Fruit fly (Drosophila melanogaster) whole organism, embryonic: ENCODE data around the gene CG6126.

ENCODE experiments used
- Blimp-1 ChIP-seq: fragments of 200-800 bp; sonication (Bioruptor generic); optimal IDR thresholded peaks from 3 replicates; lab custom pipeline; 2018; ENCODE audit warnings: missing biosample characterization, missing genetic modification characterization, mild to moderate bottlenecking, moderate library complexity, missing genetic modification reagents
- CG10274 ChIP-seq: fragments of 200-800 bp; sonication (Bioruptor generic); optimal IDR thresholded peaks from 3 replicates; lab custom pipeline; 2017; ENCODE audit warnings: missing biosample characterization, mild to moderate bottlenecking, missing genetic modification characterization
- CG10979 ChIP-seq: fragments of 200-800 bp; sonication (Bioruptor generic); optimal IDR thresholded peaks from 2 replicates; lab custom pipeline; 2018; ENCODE audit warnings: missing biosample characterization, mild to moderate bottlenecking, missing genetic modification characterization, moderate library complexity
- CG11398 ChIP-seq: fragments of 200-800 bp; sonication (Bioruptor generic); optimal IDR thresholded peaks from 2 replicates; lab custom pipeline; 2016; ENCODE audit warnings: missing biosample characterization, missing genetic modification characterization
- CG11696 ChIP-seq: fragments of 200-800 bp; sonication (Bioruptor generic); IDR thresholded peaks from 2 replicates; pipeline ENCODE4 v1.3.6; 2022; ENCODE audit warnings: missing biosample characterization, missing genetic modification characterization
- CG12071 ChIP-seq: fragments of 200-800 bp; sonication (Bioruptor generic); optimal IDR thresholded peaks from 3 replicates; lab custom pipeline; 2018; ENCODE audit warnings: missing biosample characterization, mild to moderate bottlenecking, missing genetic modification characterization
- CG14860 ChIP-seq: fragments of 200-800 bp; sonication (Bioruptor generic); IDR thresholded peaks from 3 replicates; pipeline ENCODE4 v1.3.6; 2022; ENCODE audit warnings: missing biosample characterization, missing genetic modification characterization; ENCODE audit not compliant: partially characterized antibody
- CG14965 ChIP-seq: fragments of 200-800 bp; sonication (Bioruptor generic); optimal IDR thresholded peaks from 2 replicates; lab custom pipeline; 2016; ENCODE audit warnings: missing biosample characterization, missing genetic modification characterization, borderline replicate concordance
- CG15514 ChIP-seq: fragments of 200-800 bp; sonication (Bioruptor generic); optimal IDR thresholded peaks from 3 replicates; lab custom pipeline; 2017; ENCODE audit warnings: missing biosample characterization, missing genetic modification characterization, mild to moderate bottlenecking, moderate library complexity, missing genetic modification reagents
- CG16815 ChIP-seq: fragments of 200-800 bp; sonication (Bioruptor generic); optimal IDR thresholded peaks from 3 replicates; lab custom pipeline; 2017; ENCODE audit warnings: missing biosample characterization, mild to moderate bottlenecking, missing genetic modification characterization
- CG17186 ChIP-seq: fragments of 200-800 bp; sonication (Bioruptor generic); optimal IDR thresholded peaks from 3 replicates; lab custom pipeline; 2017; ENCODE audit warnings: missing biosample characterization, missing genetic modification reagents, missing genetic modification characterization
- CG17802 ChIP-seq: fragments of 200-800 bp; sonication (Bioruptor generic); optimal IDR thresholded peaks from 2 replicates; lab custom pipeline; 2018; ENCODE audit warnings: missing biosample characterization, mild to moderate bottlenecking, missing genetic modification characterization, moderate library complexity
- CG17912 ChIP-seq: fragments of 200-800 bp; sonication (Bioruptor generic); optimal IDR thresholded peaks from 2 replicates; lab custom pipeline; 2018; ENCODE audit warnings: missing biosample characterization, mild to moderate bottlenecking, missing genetic modification characterization
- CG1832 ChIP-seq: fragments of 200-800 bp; sonication (Bioruptor generic); optimal IDR thresholded peaks from 2 replicates; lab custom pipeline; 2017; ENCODE audit warnings: missing biosample characterization, mild to moderate bottlenecking, missing genetic modification characterization, inconsistent platforms
- CG18619 ChIP-seq: fragments of 200-800 bp; sonication (Bioruptor generic); optimal IDR thresholded peaks from 3 replicates; lab custom pipeline; 2017; ENCODE audit warnings: missing biosample characterization, mild to moderate bottlenecking, missing genetic modification characterization
- CG30403 ChIP-seq: fragments of 200-800 bp; sonication (Bioruptor generic); optimal IDR thresholded peaks from 3 replicates; lab custom pipeline; 2016; ENCODE audit warnings: missing biosample characterization, missing genetic modification characterization
- CG32772 ChIP-seq: fragments of 200-800 bp; sonication (Bioruptor generic); IDR thresholded peaks from 2 replicates; pipeline ENCODE4 v1.3.6; 2022; ENCODE audit warnings: missing biosample characterization, missing genetic modification characterization
- CG6791 ChIP-seq: fragments of 200-800 bp; sonication (Bioruptor generic); IDR thresholded peaks from 3 replicates; pipeline ENCODE4 v1.3.6; 2022; ENCODE audit warnings: missing biosample characterization, missing genetic modification characterization; ENCODE audit not compliant: partially characterized antibody
- CG7963 ChIP-seq: fragments of 200-800 bp; sonication (Bioruptor generic); IDR thresholded peaks from 3 replicates; pipeline ENCODE4 v1.3.6; 2022; ENCODE audit warnings: missing biosample characterization, missing genetic modification characterization; ENCODE audit not compliant: partially characterized antibody
- CG8765 ChIP-seq: fragments of 200-800 bp; sonication (Bioruptor generic); IDR thresholded peaks from 2 replicates; pipeline ENCODE4 v1.3.6; 2022; ENCODE audit warnings: missing biosample characterization, missing genetic modification characterization
- CG9215 ChIP-seq: fragments of 200-800 bp; sonication (Bioruptor generic); IDR thresholded peaks from 2 replicates; pipeline ENCODE4 v1.3.6; 2022; ENCODE audit warnings: missing biosample characterization, missing genetic modification characterization
- Dp ChIP-seq: fragments of 200-800 bp; sonication (Bioruptor generic); optimal IDR thresholded peaks from 2 replicates; lab custom pipeline; 2018; ENCODE audit warnings: missing biosample characterization, mild to moderate bottlenecking, missing genetic modification characterization, moderate library complexity
- H2.0 ChIP-seq: fragments of 200-800 bp; sonication (Bioruptor generic); IDR thresholded peaks from 2 replicates; pipeline ENCODE4 v1.3.6; 2022; ENCODE audit warnings: missing biosample characterization, missing genetic modification characterization
- HLH54F ChIP-seq: fragments of 200-800 bp; sonication (Bioruptor generic); optimal IDR thresholded peaks from 3 replicates; lab custom pipeline; 2016; ENCODE audit warnings: missing biosample characterization, missing genetic modification characterization
- HmgD ChIP-seq: fragments of 200-800 bp; sonication (Bioruptor generic); optimal IDR thresholded peaks from 3 replicates; lab custom pipeline; 2016; ENCODE audit warnings: missing biosample characterization, missing genetic modification characterization
- Lim3 ChIP-seq: fragments of 200-800 bp; sonication (Bioruptor generic); IDR thresholded peaks from 2 replicates; pipeline ENCODE4 v1.3.6; 2022; ENCODE audit warnings: missing biosample characterization, missing genetic modification characterization
- Meics ChIP-seq: fragments of 200-800 bp; sonication (Bioruptor generic); optimal IDR thresholded peaks from 2 replicates; lab custom pipeline; 2017; ENCODE audit warnings: missing biosample characterization, mild to moderate bottlenecking, missing genetic modification characterization
- Neu2 ChIP-seq: fragments of 200-800 bp; sonication (Bioruptor generic); optimal IDR thresholded peaks from 3 replicates; lab custom pipeline; 2016; ENCODE audit warnings: missing biosample characterization, missing genetic modification characterization, borderline replicate concordance
- Nf-YC ChIP-seq: fragments of 200-800 bp; optimal IDR thresholded peaks from 3 replicates; lab custom pipeline; 2019; ENCODE audit warnings: missing biosample characterization, mild to moderate bottlenecking, missing genetic modification characterization, moderate library complexity
- Opbp ChIP-seq: fragments of 200-800 bp; sonication (Bioruptor generic); IDR thresholded peaks from 3 replicates; pipeline ENCODE4 v1.3.6; 2022; ENCODE audit warnings: missing biosample characterization, missing genetic modification characterization; ENCODE audit not compliant: partially characterized antibody
- Six4 ChIP-seq: fragments of 200-800 bp; sonication (Bioruptor generic); optimal IDR thresholded peaks from 2 replicates; lab custom pipeline; 2016; ENCODE audit warnings: missing biosample characterization, missing genetic modification characterization
- Stat92E ChIP-seq, 3 experiments: fragments of >200 bp in 2 of 3; fragments of 200-800 bp in 1 of 3; sonication (Bioruptor generic) in 1 of 3; optimal IDR thresholded peaks; 2 replicates each; lab custom pipeline; 2017 to 2019; ENCODE audit warnings: missing biosample characterization in 3 of 3, missing genetic modification characterization in 3 of 3, mild to moderate bottlenecking in 1 of 3, moderate library complexity in 1 of 3
- aop ChIP-seq: fragments of 200-800 bp; sonication (Bioruptor generic); IDR thresholded peaks from 2 replicates; pipeline ENCODE4 v1.3.6; 2022; ENCODE audit warnings: missing biosample characterization, missing genetic modification characterization
- crol ChIP-seq: fragments of 200-800 bp; sonication (Bioruptor generic); IDR thresholded peaks from 2 replicates; pipeline ENCODE4 v1.3.6; 2022; ENCODE audit warnings: missing biosample characterization, missing genetic modification characterization
- fru ChIP-seq: fragments of >200 bp; optimal IDR thresholded peaks from 2 replicates; lab custom pipeline; 2017
- ftz-f1 ChIP-seq: fragments of 200-800 bp; sonication (Bioruptor generic); optimal IDR thresholded peaks from 2 replicates; lab custom pipeline; 2016; ENCODE audit warnings: missing biosample characterization, missing genetic modification characterization
- gcm2 ChIP-seq: fragments of 200-800 bp; sonication (Bioruptor generic); optimal IDR thresholded peaks from 2 replicates; lab custom pipeline; 2016; ENCODE audit warnings: missing biosample characterization, missing genetic modification characterization
- her ChIP-seq: fragments of 200-800 bp; sonication (Bioruptor generic); optimal IDR thresholded peaks from 2 replicates; lab custom pipeline; 2016; ENCODE audit warnings: missing biosample characterization, missing genetic modification characterization
- insv ChIP-seq, 2 experiments: fragments of 200-800 bp; sonication (Bioruptor generic); optimal IDR thresholded peaks; 3 replicates each; lab custom pipeline; 2016 to 2018; ENCODE audit warnings: missing biosample characterization in 2 of 2, missing genetic modification characterization in 2 of 2
- jigr1 ChIP-seq: fragments of 200-800 bp; sonication (Bioruptor generic); IDR thresholded peaks from 3 replicates; pipeline ENCODE4 v1.3.6; 2022; ENCODE audit warnings: missing biosample characterization, missing genetic modification characterization
- lilli ChIP-seq: fragments of 200-800 bp; sonication (Bioruptor generic); optimal IDR thresholded peaks from 3 replicates; lab custom pipeline; 2016; ENCODE audit warnings: missing biosample characterization, missing genetic modification characterization
- nom ChIP-seq: fragments of 200-800 bp; sonication (Bioruptor generic); optimal IDR thresholded peaks from 2 replicates; lab custom pipeline; 2017; ENCODE audit warnings: missing biosample characterization, missing genetic modification characterization, mild to moderate bottlenecking, moderate library complexity, missing genetic modification reagents
- otp ChIP-seq: fragments of 200-800 bp; sonication (Bioruptor generic); IDR thresholded peaks from 3 replicates; pipeline ENCODE4, ENCODE4 v1.3.6; 2022; ENCODE audit warnings: missing biosample characterization, missing genetic modification characterization
- pfk ChIP-seq: fragments of 200-800 bp; sonication (Bioruptor generic); optimal IDR thresholded peaks from 2 replicates; lab custom pipeline; 2018; ENCODE audit warnings: missing biosample characterization, mild to moderate bottlenecking, missing genetic modification characterization, moderate library complexity
- pho ChIP-seq: fragments of 200-800 bp; sonication (Bioruptor generic); optimal IDR thresholded peaks from 2 replicates; lab custom pipeline; 2016; ENCODE audit warnings: missing biosample characterization, missing genetic modification characterization
- pzg ChIP-seq: fragments of 200-800 bp; sonication (Bioruptor generic); optimal IDR thresholded peaks from 3 replicates; lab custom pipeline; 2018; ENCODE audit warnings: missing biosample characterization, mild to moderate bottlenecking, missing genetic modification characterization, moderate library complexity
- sc ChIP-seq, 3 experiments: fragments of >200 bp in 2 of 3; fragments of 200-800 bp in 1 of 3; sonication (Bioruptor generic) in 1 of 3; optimal IDR thresholded peaks; 2 replicates in 2 of 3; 3 replicates in 1 of 3; lab custom pipeline; 2017; ENCODE audit warnings: mild to moderate bottlenecking in 1 of 3, missing biosample characterization in 1 of 3, missing genetic modification characterization in 1 of 3, missing genetic modification reagents in 1 of 3
- stc ChIP-seq: fragments of 200-800 bp; sonication (Bioruptor generic); IDR thresholded peaks from 2 replicates; pipeline ENCODE4 v1.3.6; 2022; ENCODE audit warnings: missing biosample characterization, missing genetic modification characterization
- usp ChIP-seq: fragments of >200 bp; optimal IDR thresholded peaks from 2 replicates; lab custom pipeline; 2017; ENCODE audit warnings: missing biosample characterization, missing genetic modification characterization

CG6126 gene

DNA sequence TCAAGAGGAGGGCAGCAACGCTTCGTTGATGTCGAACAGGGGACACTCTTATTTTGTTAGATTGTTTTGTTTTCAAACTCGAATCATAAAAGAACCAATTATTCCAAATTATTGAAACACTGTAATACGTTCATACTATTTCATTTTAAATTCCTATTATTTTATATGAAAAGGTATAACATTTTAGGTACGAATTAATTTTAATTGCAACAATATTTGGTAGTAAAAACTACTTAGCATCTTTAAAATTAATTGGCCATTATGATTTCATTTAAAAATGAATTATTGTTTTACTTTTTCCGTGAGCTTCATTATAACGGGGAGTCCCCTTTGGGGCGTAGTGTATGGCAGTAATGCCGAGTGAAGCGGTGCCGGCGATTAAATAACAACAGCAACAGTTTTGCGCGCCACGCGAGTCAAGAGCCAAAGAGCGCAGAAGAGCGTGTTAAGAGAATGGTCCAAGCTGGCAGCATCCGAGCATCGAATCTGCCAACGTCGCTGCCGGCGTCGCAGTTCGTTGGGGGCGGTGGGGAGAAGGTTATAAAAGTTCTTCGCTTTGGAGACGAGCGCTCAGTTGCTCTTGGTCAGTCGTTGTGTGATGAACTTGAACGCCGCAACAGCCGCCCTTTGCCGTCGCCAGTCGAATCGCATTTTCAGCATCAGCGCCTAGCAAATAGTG is 45.2 kb downstream of the CG6126 start (continued):
- no peak for TF ChIP-seq CG1832 (GFP tag; lab: Kevin White, UChicago)
- no peak for TF ChIP-seq Stat92E (GFP tag; optimal IDR thresholded peaks at IDR 0.05; lab: Kevin White, UChicago)
- TF ChIP-seq HLH54F (GFP tag; lab: Kevin White, UChicago), result no peak
- no peak for TF ChIP-seq pfk (GFP tag; lab: Kevin White, UChicago)
- TF ChIP-seq Dp (GFP tag; lab: Kevin White, UChicago), result no peak
- no peak for TF ChIP-seq otp (GFP tag; lab: Robert Waterston, UW)
- no peak for TF ChIP-seq HmgD (GFP tag; lab: Kevin White, UChicago)
- no peak for TF ChIP-seq ftz-f1 (GFP tag; lab: Kevin White, UChicago)
- TF ChIP-seq CG14860 (GFP tag; lab: Robert Waterston, UW), result no peak
- TF ChIP-seq CG17186 (GFP tag; lab: Kevin White, UChicago), result no peak
- TF ChIP-seq CG32772 (GFP tag; lab: Robert Waterston, UW), result no peak
- TF ChIP-seq stc (GFP tag; lab: Robert Waterston, UW), result peak; percentile 57
- TF ChIP-seq her (GFP tag; lab: Kevin White, UChicago), result peak; percentile 40
- peak; percentile 64 for TF ChIP-seq Meics (GFP tag; lab: Kevin White, UChicago)
- peak; percentile 23 for TF ChIP-seq lilli (GFP tag; lab: Kevin White, UChicago)
- peak; percentile 36; the same call in 1 of the 2 replicates for TF ChIP-seq CG9215
- TF ChIP-seq jigr1 (GFP tag; lab: Robert Waterston, UW), result no peak
- no peak for TF ChIP-seq CG17912
- TF ChIP-seq CG30403 (GFP tag; lab: Kevin White, UChicago), result peak; percentile 57
- TF ChIP-seq gcm2 (GFP tag; lab: Kevin White, UChicago), result no peak
- no peak for TF ChIP-seq usp (GFP tag; lab: Kevin White, UChicago)
- no peak for TF ChIP-seq CG14965 (GFP tag; lab: Kevin White, UChicago)
- TF ChIP-seq CG8765 (GFP tag; lab: Robert Waterston, UW), result no peak
- TF ChIP-seq CG18619 (GFP tag; lab: Kevin White, UChicago), result no peak
- TF ChIP-seq sc (optimal IDR thresholded peaks at IDR 0.05; lab: Kevin White, UChicago), result no peak
- no peak for TF ChIP-seq sc (GFP tag; optimal IDR thresholded peaks at IDR 0.05; lab: Kevin White, UChicago)
- TF ChIP-seq aop (GFP tag; lab: Robert Waterston, UW), result no peak
- no peak for TF ChIP-seq pzg (GFP tag; lab: Kevin White, UChicago)
- no peak for TF ChIP-seq Neu2 (GFP tag; lab: Kevin White, UChicago)
- peak; percentile 23 for TF ChIP-seq CG16815 (GFP tag; lab: Kevin White, UChicago)
- TF ChIP-seq Six4 (GFP tag; lab: Kevin White, UChicago), result no peak
- peak; percentile 51 for TF ChIP-seq CG10274 (GFP tag; lab: Kevin White, UChicago)
- TF ChIP-seq H2.0 (GFP tag; lab: Robert Waterston, UW), result no peak
- no peak for TF ChIP-seq Lim3 (GFP tag; lab: Robert Waterston, UW)
- TF ChIP-seq Opbp, result 0 out of 3 replicates have a peak, but pooled peaks have one; percentile 38
- TF ChIP-seq CG7963 (GFP tag; lab: Robert Waterston, UW), result no peak
- TF ChIP-seq CG12071 (GFP tag; lab: Kevin White, UChicago), result peak; percentile 5
- no peak for TF ChIP-seq CG11696
- TF ChIP-seq pho (GFP tag; lab: Kevin White, UChicago), result no peak
- TF ChIP-seq nom (GFP tag; lab: Kevin White, UChicago), result peak; percentile 14
- peak; percentile 15 for TF ChIP-seq Nf-YC
- TF ChIP-seq Blimp-1, result no peak
- TF ChIP-seq crol (GFP tag; lab: Robert Waterston, UW), result peak; percentile 75
- no peak for TF ChIP-seq CG17802 (tag; lab: Kevin White, UChicago)
- TF ChIP-seq fru, result no peak
- TF ChIP-seq insv (GFP tag; optimal IDR thresholded peaks at IDR 0.05; lab: Kevin White, UChicago), result no peak
- TF ChIP-seq CG11398 (GFP tag; lab: Kevin White, UChicago), result no peak
- TF ChIP-seq CG10979, result peak; percentile 34
- no peak for TF ChIP-seq CG6791
- peak; percentile 6 for TF ChIP-seq CG15514
